Worm (Caenorhabditis elegans) whole organism, L1 larva: Measurements from ENCODE around the gene F35H8.2.

Experiments used
- C04F5.9 ChIP-seq: sonication (generic microtip); optimal IDR thresholded peaks from 2 replicates; lab custom pipeline; 2016; ENCODE audit warnings: missing genetic modification characterization, missing compliant biosample characterization
- C34B4.2 ChIP-seq: sonication (generic microtip); optimal IDR thresholded peaks from 2 replicates; lab custom pipeline; 2017; ENCODE audit warnings: mild to moderate bottlenecking, missing genetic modification characterization, missing compliant biosample characterization
- F16B12.6 ChIP-seq: fragments of 150-350 bp; optimal IDR thresholded peaks from 2 replicates; lab custom pipeline; 2014; ENCODE audit warnings: missing biosample characterization, missing genetic modification characterization
- Y116A8C.19 ChIP-seq: sonication (generic microtip); optimal IDR thresholded peaks from 2 replicates; lab custom pipeline; 2016; ENCODE audit warnings: missing compliant biosample characterization, missing genetic modification characterization, borderline replicate concordance
- ceh-82 ChIP-seq, 3 experiments: fragments of 150-350 bp in 1 of 3; sonication (generic microtip) in 2 of 3; optimal IDR thresholded peaks; 2 replicates each; lab custom pipeline; 2014 to 2017; ENCODE audit warnings: missing biosample characterization in 3 of 3, missing genetic modification characterization in 3 of 3
- dsc-1 ChIP-seq: sonication (generic microtip); optimal IDR thresholded peaks from 2 replicates; lab custom pipeline; 2016; ENCODE audit warnings: mild to moderate bottlenecking, missing genetic modification characterization, missing compliant biosample characterization
- efl-1 ChIP-seq, 4 experiments: fragments of 150-350 bp; optimal IDR thresholded peaks in 3 of 4; peaks in 1 of 4; 1 replicate in 1 of 4; 2 replicates in 3 of 4; lab custom pipeline; 2014; ENCODE audit warnings: missing biosample characterization in 2 of 4, missing genetic modification characterization in 2 of 4, missing genetic modification reagents in 2 of 4
- egl-27 ChIP-seq, 2 experiments: fragments of 150-350 bp in 1 of 2; sonication (generic microtip); optimal IDR thresholded peaks; 3 replicates each; lab custom pipeline; 2017 to 2018; ENCODE audit warnings: missing biosample characterization in 2 of 2, missing genetic modification characterization in 2 of 2, missing genetic modification reagents in 2 of 2
- elt-3 ChIP-seq, 6 experiments: fragments of 150-350 bp in 1 of 6; sonication (generic microtip); optimal IDR thresholded peaks; 2 replicates each; lab custom pipeline; 2017 to 2018; ENCODE audit warnings: missing biosample characterization in 6 of 6, missing genetic modification characterization in 6 of 6, inconsistent platforms in 1 of 6
- ets-5 ChIP-seq: fragments of 200-800 bp; sonication (Bioruptor generic); IDR thresholded peaks from 2 replicates; pipeline ENCODE4 v1.3.6; 2022; ENCODE audit warnings: missing genetic modification characterization, missing compliant biosample characterization
- fkh-10 ChIP-seq: sonication (generic microtip); optimal IDR thresholded peaks from 2 replicates; lab custom pipeline; 2017; ENCODE audit warnings: missing biosample characterization, missing genetic modification reagents, missing genetic modification characterization
- fos-1 ChIP-seq: fragments of 150-350 bp; optimal IDR thresholded peaks from 2 replicates; lab custom pipeline; 2014; ENCODE audit warnings: missing biosample characterization, missing genetic modification characterization
- lin-13 ChIP-seq: fragments of 150-350 bp; optimal IDR thresholded peaks from 2 replicates; lab custom pipeline; 2014; ENCODE audit warnings: missing biosample characterization, missing genetic modification reagents, missing genetic modification characterization
- lin-15B ChIP-seq: fragments of 150-350 bp; sonication (generic microtip); optimal IDR thresholded peaks from 3 replicates; lab custom pipeline; 2014; ENCODE audit warnings: missing biosample characterization, missing genetic modification characterization
- lin-35 ChIP-seq, 2 experiments: fragments of 150-350 bp; optimal IDR thresholded peaks; 2 replicates each; lab custom pipeline; 2014; ENCODE audit warnings: missing biosample characterization in 2 of 2, missing genetic modification characterization in 2 of 2, missing genetic modification reagents in 2 of 2
- lir-3 ChIP-seq: sonication (generic microtip); optimal IDR thresholded peaks from 2 replicates; lab custom pipeline; 2016; ENCODE audit warnings: mild to moderate bottlenecking, missing genetic modification characterization, moderate library complexity, missing compliant biosample characterization; ENCODE audit not compliant: poor library complexity
- lsy-2 ChIP-seq, 2 experiments: fragments of 150-350 bp; optimal IDR thresholded peaks; 2 replicates each; lab custom pipeline; 2014; ENCODE audit warnings: missing biosample characterization in 2 of 2, missing genetic modification characterization in 2 of 2
- mdl-1 ChIP-seq, 2 experiments: fragments of 150-350 bp; optimal IDR thresholded peaks; 2 replicates each; lab custom pipeline; 2014 to 2017; ENCODE audit warnings: missing biosample characterization in 2 of 2, missing genetic modification characterization in 2 of 2, inconsistent platforms in 1 of 2
- mep-1 ChIP-seq: fragments of 150-350 bp; optimal IDR thresholded peaks from 2 replicates; lab custom pipeline; 2014; ENCODE audit warnings: missing biosample characterization, missing genetic modification characterization
- nhr-12 ChIP-seq: sonication (generic microtip); optimal IDR thresholded peaks from 2 replicates; lab custom pipeline; 2017; ENCODE audit warnings: missing biosample characterization, missing genetic modification characterization
- nhr-28 ChIP-seq: fragments of 150-350 bp; optimal IDR thresholded peaks from 2 replicates; lab custom pipeline; 2014; ENCODE audit warnings: missing biosample characterization, missing genetic modification characterization
- nhr-47 ChIP-seq: sonication (generic microtip); optimal IDR thresholded peaks from 2 replicates; lab custom pipeline; 2016; ENCODE audit warnings: mild to moderate bottlenecking, missing genetic modification characterization, moderate library complexity, missing compliant biosample characterization
- nhr-77 ChIP-seq: fragments of 150-350 bp; optimal IDR thresholded peaks from 2 replicates; lab custom pipeline; 2014; ENCODE audit warnings: missing biosample characterization, missing genetic modification characterization
- nhr-84 ChIP-seq: sonication (generic microtip); optimal IDR thresholded peaks from 2 replicates; lab custom pipeline; 2017; ENCODE audit warnings: missing biosample characterization, missing genetic modification characterization
- nhr-90 ChIP-seq: sonication (generic microtip); optimal IDR thresholded peaks from 2 replicates; lab custom pipeline; 2016; ENCODE audit warnings: mild to moderate bottlenecking, missing genetic modification characterization, missing compliant biosample characterization; ENCODE audit not compliant: poor library complexity
- pag-3 ChIP-seq: sonication (generic microtip); optimal IDR thresholded peaks from 2 replicates; lab custom pipeline; 2017; ENCODE audit warnings: missing genetic modification characterization, mild to moderate bottlenecking, missing compliant biosample characterization, antibody characterized with exemption, borderline replicate concordance; ENCODE audit not compliant: insufficient read depth
- pax-3 ChIP-seq: fragments of 200-800 bp; sonication (Bioruptor generic); optimal IDR thresholded peaks from 2 replicates; lab custom pipeline; 2018; ENCODE audit warnings: mild to moderate bottlenecking, missing genetic modification characterization, moderate library complexity, missing compliant biosample characterization
- rnt-1 ChIP-seq: sonication (generic microtip); optimal IDR thresholded peaks from 2 replicates; lab custom pipeline; 2016; ENCODE audit warnings: mild to moderate bottlenecking, missing genetic modification characterization, moderate library complexity, missing compliant biosample characterization
- snu-23 ChIP-seq: sonication (generic microtip); optimal IDR thresholded peaks from 2 replicates; lab custom pipeline; 2016; ENCODE audit warnings: missing genetic modification characterization, missing compliant biosample characterization
- sox-4 ChIP-seq: sonication (generic microtip); optimal IDR thresholded peaks from 2 replicates; lab custom pipeline; 2016; ENCODE audit warnings: missing genetic modification characterization, missing compliant biosample characterization
- sptf-1 ChIP-seq: fragments of 150-350 bp; optimal IDR thresholded peaks from 2 replicates; lab custom pipeline; 2014; ENCODE audit warnings: missing biosample characterization, missing genetic modification characterization
- tlp-1 ChIP-seq: fragments of 150-350 bp; optimal IDR thresholded peaks from 2 replicates; lab custom pipeline; 2014; ENCODE audit warnings: missing biosample characterization, missing genetic modification characterization
- unc-130 ChIP-seq: fragments of 150-350 bp; optimal IDR thresholded peaks from 2 replicates; lab custom pipeline; 2017; ENCODE audit warnings: missing biosample characterization, missing genetic modification characterization, inconsistent platforms
- vab-15 ChIP-seq: sonication (generic microtip); optimal IDR thresholded peaks from 2 replicates; lab custom pipeline; 2017; ENCODE audit warnings: missing genotype, mild to moderate bottlenecking, missing genetic modification characterization, missing compliant biosample characterization
- xbp-1 ChIP-seq: sonication (generic microtip); optimal IDR thresholded peaks from 2 replicates; lab custom pipeline; 2016; ENCODE audit warnings: missing genetic modification characterization, missing compliant biosample characterization

Gene F35H8.2

ce11 chrII:9523539-9524224 is 31.6 kb upstream of the F35H8.2 start, which contains the start of gene mex-6:
TSS of gene mex-6 (plus strand) at chrII:9524174.
- no peak for TF ChIP-seq sptf-1 (tag; lab: Kevin White, UChicago)
- no peak for TF ChIP-seq C34B4.2 (tag; lab: Kevin White, UChicago)
- no peak for TF ChIP-seq xbp-1 (tag; lab: Kevin White, UChicago)
- no peak for TF ChIP-seq F16B12.6 (tag; lab: Kevin White, UChicago)
- TF ChIP-seq Y116A8C.19 = no peak
- no peak for TF ChIP-seq nhr-90 (tag; lab: Kevin White, UChicago)

ce11 chrII:9528480-9528879 is 26.8 kb upstream of the F35H8.2 start, which contains the start of gene sra-2:
TSS of gene sra-2 (plus strand) at chrII:9528780.
- no peak for TF ChIP-seq C04F5.9 (tag; lab: Kevin White, UChicago)
- no peak for TF ChIP-seq fkh-10 (GFP tag; lab: Kevin White, UChicago)
- TF ChIP-seq lin-35 (GFP tag; optimal IDR thresholded peaks at IDR 0.05; lab: Kevin White, UChicago) = no peak
- TF ChIP-seq nhr-28 (tag; lab: Kevin White, UChicago) = no peak
- TF ChIP-seq lsy-2 (tag; optimal IDR thresholded peaks at IDR 0.05; lab: Kevin White, UChicago) = no peak
- TF ChIP-seq lin-15B (tag; lab: Kevin White, UChicago) = no peak
- no peak for TF ChIP-seq lir-3
- TF ChIP-seq unc-130 = no peak
- no peak for TF ChIP-seq sox-4 (tag; lab: Kevin White, UChicago)
- no peak for TF ChIP-seq nhr-12 (tag; lab: Kevin White, UChicago)
- no peak for TF ChIP-seq efl-1 (optimal IDR thresholded peaks at IDR 0.05; lab: Kevin White, UChicago)
- no peak for TF ChIP-seq efl-1 (GFP tag; optimal IDR thresholded peaks at IDR 0.05 in 1 of 2; lab: Kevin White, UChicago)
- no peak for TF ChIP-seq pax-3 (tag; lab: Kevin White, UChicago)
- TF ChIP-seq nhr-77 (tag; lab: Kevin White, UChicago) = no peak
- no peak for TF ChIP-seq mep-1
- no peak for TF ChIP-seq sptf-1 (tag; lab: Kevin White, UChicago)
- TF ChIP-seq nhr-84 = no peak
- TF ChIP-seq vab-15 (tag; lab: Kevin White, UChicago) = no peak
- TF ChIP-seq snu-23 (GFP tag; lab: Kevin White, UChicago) = no peak
- TF ChIP-seq ets-5 (GFP tag; lab: Robert Waterston, UW) = no peak

ce11 chrII:9532011-9532410 is 23.3 kb upstream of the F35H8.2 start, which contains the start of gene sra-9:
TSS of gene sra-9 (plus strand) at chrII:9532311.
- TF ChIP-seq vab-15 (tag; lab: Kevin White, UChicago) (no peak), xbp-1 (tag; lab: Kevin White, UChicago) (no peak), ceh-82 (tag; optimal IDR thresholded peaks at IDR 0.05; lab: Kevin White, UChicago) (no peak), mep-1 (no peak), tlp-1 (tag; lab: Kevin White, UChicago) (no peak), fos-1 (tag; lab: Kevin White, UChicago) (no peak), sptf-1 (tag; lab: Kevin White, UChicago) (no peak), elt-3 (tag; optimal IDR thresholded peaks at IDR 0.05; lab: Kevin White, UChicago) (no peak)
- TF ChIP-seq, all 84 proteins: peak for 0

- TF ChIP-seq nhr-77 (tag; lab: Kevin White, UChicago) (no peak), nhr-47 (tag; lab: Kevin White, UChicago) (no peak), dsc-1 (tag; lab: Kevin White, UChicago) (no peak), lin-13 (GFP tag; lab: Kevin White, UChicago) (no peak), egl-27 (tag; optimal IDR thresholded peaks at IDR 0.05; lab: Kevin White, UChicago) (no peak), unc-130 (no peak), pag-3 (no peak), rnt-1 (no peak), mdl-1 (tag; optimal IDR thresholded peaks at IDR 0.05; lab: Kevin White, UChicago) (no peak)
- TF ChIP-seq, all 84 proteins: peak for 0
Measured at ce11 chrII:9537429-9537828, 17.9 kb upstream of the F35H8.2 start, which contains the start of gene sra-8. TSS of gene sra-8 (plus strand) at chrII:9537729.
